Fruit fly (Drosophila melanogaster) whole organism, wandering third instar larva: ENCODE data around the gene CG14561.

Experiments
- Abd-B ChIP-seq: fragments of >200 bp; optimal IDR thresholded peaks from 2 replicates; lab custom pipeline; 2017; ENCODE audit warnings: missing biosample characterization, missing genetic modification characterization
- CG9705 ChIP-seq: fragments of 200-800 bp; sonication (Bioruptor generic); optimal IDR thresholded peaks from 2 replicates; lab custom pipeline; 2018; ENCODE audit warnings: missing biosample characterization, mild to moderate bottlenecking, missing genetic modification characterization
- Dfd ChIP-seq: fragments of >200 bp; optimal IDR thresholded peaks from 2 replicates; lab custom pipeline; 2017; ENCODE audit warnings: missing biosample characterization, missing genetic modification characterization
- Dif ChIP-seq: fragments of 200-275, 200-300 bp; sonication (Bioruptor generic); optimal IDR thresholded peaks from 2 replicates; lab custom pipeline; 2018; ENCODE audit warnings: missing biosample characterization, missing genetic modification characterization; ENCODE audit not compliant: partially characterized antibody
- HLH106 ChIP-seq: fragments of 200-800 bp; optimal IDR thresholded peaks from 3 replicates; lab custom pipeline; 2019; ENCODE audit warnings: missing biosample characterization, mild to moderate bottlenecking, missing genetic modification characterization, moderate library complexity
- Hnf4 ChIP-seq: fragments of 200-800 bp; sonication (Bioruptor generic); optimal IDR thresholded peaks from 2 replicates; lab custom pipeline; 2016; ENCODE audit warnings: missing biosample characterization, mild to moderate bottlenecking, missing genetic modification characterization
- Hr78 ChIP-seq: fragments of >200 bp; optimal IDR thresholded peaks from 2 replicates; lab custom pipeline; 2017; ENCODE audit warnings: missing biosample characterization, missing genetic modification characterization
- Hr83 ChIP-seq: fragments of 200-300 bp; sonication (Bioruptor generic); optimal IDR thresholded peaks from 2 replicates; lab custom pipeline; 2016; ENCODE audit warnings: missing biosample characterization, mild to moderate bottlenecking, missing genetic modification characterization, moderate library complexity; ENCODE audit not compliant: poor library complexity, severe bottlenecking
- Jra ChIP-seq: sonication (Bioruptor generic); optimal IDR thresholded peaks from 2 replicates; lab custom pipeline; 2016; ENCODE audit warnings: missing biosample characterization, missing genetic modification characterization
- Mio ChIP-seq: sonication (Bioruptor generic); optimal IDR thresholded peaks from 2 replicates; lab custom pipeline; 2016; ENCODE audit warnings: missing biosample characterization, missing genetic modification characterization
- Myc ChIP-seq: fragments of >200 bp; optimal IDR thresholded peaks from 2 replicates; lab custom pipeline; 2017
- N ChIP-seq: fragments of >200 bp; optimal IDR thresholded peaks from 2 replicates; lab custom pipeline; 2018; ENCODE audit warnings: missing biosample characterization, missing external identifiers, missing genetic modification characterization
- Rel ChIP-seq, 2 experiments: fragments of 200-800 bp; sonication (Bioruptor generic) in 1 of 2; optimal IDR thresholded peaks; 2 replicates in 1 of 2; 3 replicates in 1 of 2; lab custom pipeline; 2016 to 2019; ENCODE audit warnings: mild to moderate bottlenecking in 2 of 2, missing biosample characterization in 2 of 2, missing genetic modification characterization in 2 of 2, moderate library complexity in 1 of 2
- Sp1 ChIP-seq: fragments of 200-800 bp; sonication (Bioruptor generic); optimal IDR thresholded peaks from 3 replicates; lab custom pipeline; 2019; ENCODE audit warnings: missing biosample characterization, mild to moderate bottlenecking, missing genetic modification characterization, moderate library complexity
- Vsx2 ChIP-seq: fragments of 200-300, 225-300 bp; sonication (Bioruptor generic); optimal IDR thresholded peaks from 2 replicates; lab custom pipeline; 2018; ENCODE audit warnings: missing biosample characterization, missing genetic modification characterization; ENCODE audit not compliant: partially characterized antibody
- br ChIP-seq: fragments of 200-800 bp; sonication (Bioruptor generic); optimal IDR thresholded peaks from 2 replicates; lab custom pipeline; 2016; ENCODE audit warnings: missing biosample characterization, missing genetic modification characterization
- brk ChIP-seq: fragments of 200-800 bp; sonication (Bioruptor generic); optimal IDR thresholded peaks from 2 replicates; lab custom pipeline; 2016; ENCODE audit warnings: missing biosample characterization, mild to moderate bottlenecking, missing genetic modification characterization
- dl ChIP-seq, 2 experiments: fragments of 175-275, 200-275 bp in 1 of 2; fragments of 200-275 bp in 1 of 2; sonication (Bioruptor generic); optimal IDR thresholded peaks; lab custom pipeline; 2018; ENCODE audit warnings: mild to moderate bottlenecking in 2 of 2, missing biosample characterization in 2 of 2, missing genetic modification characterization in 2 of 2, moderate library complexity in 2 of 2; ENCODE audit not compliant: partially characterized antibody in 2 of 2, insufficient read depth in 1 of 2
- dmrt93B ChIP-seq: fragments of 200-800 bp; sonication (Bioruptor generic); optimal IDR thresholded peaks from 2 replicates; lab custom pipeline; 2018; ENCODE audit warnings: missing biosample characterization, mild to moderate bottlenecking, missing genetic modification characterization
- ey ChIP-seq: fragments of 200-800 bp; sonication (Bioruptor generic); optimal IDR thresholded peaks from 2 replicates; lab custom pipeline; 2016; ENCODE audit warnings: missing biosample characterization, missing genetic modification characterization
- foxo ChIP-seq, 2 experiments: fragments of 200-800 bp; sonication (Bioruptor generic); optimal IDR thresholded peaks; 2 replicates in 1 of 2; 3 replicates in 1 of 2; lab custom pipeline; 2016 to 2017; ENCODE audit warnings: missing biosample characterization in 2 of 2, missing genetic modification characterization in 2 of 2
- jim ChIP-seq: fragments of 175-275, 200-325 bp; sonication (Bioruptor generic); optimal IDR thresholded peaks from 2 replicates; lab custom pipeline; 2016; ENCODE audit warnings: missing biosample characterization, mild to moderate bottlenecking, missing genetic modification characterization
- lola ChIP-seq: fragments of >200 bp; optimal IDR thresholded peaks from 2 replicates; lab custom pipeline; 2017; ENCODE audit warnings: missing biosample characterization, missing genetic modification characterization
- pan ChIP-seq: fragments of >200 bp; optimal IDR thresholded peaks from 2 replicates; lab custom pipeline; 2017
- psq ChIP-seq: fragments of 200-800 bp; sonication (Bioruptor generic); optimal IDR thresholded peaks from 3 replicates; lab custom pipeline; 2017; ENCODE audit warnings: missing biosample characterization, mild to moderate bottlenecking, missing genetic modification characterization, moderate library complexity
- rgr ChIP-seq: fragments of 200-800 bp; sonication (Bioruptor generic); optimal IDR thresholded peaks from 3 replicates; lab custom pipeline; 2016; ENCODE audit warnings: missing biosample characterization, mild to moderate bottlenecking, missing genetic modification characterization
- sage ChIP-seq: fragments of 200-800 bp; sonication (Bioruptor generic); optimal IDR thresholded peaks from 2 replicates; lab custom pipeline; 2016; ENCODE audit warnings: missing biosample characterization, mild to moderate bottlenecking, missing genetic modification characterization
- sv ChIP-seq: fragments of 200-800 bp; sonication (Bioruptor generic); optimal IDR thresholded peaks from 3 replicates; lab custom pipeline; 2016; ENCODE audit warnings: missing biosample characterization, missing genetic modification characterization
- tai ChIP-seq: sonication (Bioruptor generic); optimal IDR thresholded peaks from 2 replicates; lab custom pipeline; 2016; ENCODE audit warnings: missing biosample characterization, missing genetic modification characterization
- usp ChIP-seq: fragments of >200 bp; optimal IDR thresholded peaks from 2 replicates; lab custom pipeline; 2017; ENCODE audit warnings: missing biosample characterization, missing genetic modification characterization

Gene CG14561

dm6 chr3L:22080022-22080421, 14.3 kb downstream of the CG14561 start, which contains the start of gene Sfp79B:
Gene Sfp79B, plus strand, starts transcription at chr3L:22080322.
- TF ChIP-seq ey (GFP tag; lab: Kevin White, UChicago), result no peak
- TF ChIP-seq, all 38 proteins: peak for 0

- no peak for TF ChIP-seq Vsx2 (GFP tag; lab: Kevin White, UChicago)
- TF ChIP-seq, all 38 proteins: peak for 0
Observed at dm6 chr3L:22082420-22082819, 16.7 kb downstream of the CG14561 start, which contains the start of gene msopa. Gene msopa, plus strand, starts transcription at chr3L:22082720.

- TF ChIP-seq Hr83 (GFP tag; lab: Kevin White, UChicago), result no peak
- TF ChIP-seq Sp1 (GFP tag; lab: Kevin White, UChicago), result no peak
- no peak for TF ChIP-seq Dfd (GFP tag; lab: Kevin White, UChicago)
- no peak for TF ChIP-seq rgr (GFP tag; lab: Kevin White, UChicago)
- TF ChIP-seq Myc (lab: Kevin White, UChicago), result no peak
- TF ChIP-seq CG9705 (GFP tag; lab: Kevin White, UChicago), result no peak
- no peak for TF ChIP-seq br
- no peak for TF ChIP-seq jim (GFP tag; lab: Kevin White, UChicago)
- TF ChIP-seq N, result no peak
- TF ChIP-seq lola, result no peak
- TF ChIP-seq tai (GFP tag; lab: Kevin White, UChicago), result no peak
- no peak for TF ChIP-seq Dif
- TF ChIP-seq psq (GFP tag; lab: Kevin White, UChicago), result no peak
- no peak for TF ChIP-seq brk (GFP tag; lab: Kevin White, UChicago)
- no peak for TF ChIP-seq dl (GFP tag; optimal IDR thresholded peaks at IDR 0.05; lab: Kevin White, UChicago; ENCODE audit: insufficient read depth in 1 of 2, partially characterized antibody in 2 of 2)
- TF ChIP-seq Hnf4 (GFP tag; lab: Kevin White, UChicago), result no peak
- no peak for TF ChIP-seq pan (lab: Kevin White, UChicago)
- TF ChIP-seq dmrt93B (GFP tag; lab: Kevin White, UChicago), result no peak
- TF ChIP-seq HLH106 (tag; lab: Kevin White, UChicago), result no peak
- no peak for TF ChIP-seq sv (GFP tag; lab: Kevin White, UChicago)
Observed at dm6 chr3L:22083131-22083648, 17.5 kb downstream of the CG14561 start.

dm6 chr3L:22091339-22091738, 25.6 kb downstream of the CG14561 start:
- no peak for TF ChIP-seq N

- TF ChIP-seq lola (no peak), pan (lab: Kevin White, UChicago) (no peak), Hr78 (no peak), Hr83 (GFP tag; lab: Kevin White, UChicago) (no peak), Rel (GFP tag; optimal IDR thresholded peaks at IDR 0.05; lab: Kevin White, UChicago) (no peak), Rel (tag; optimal IDR thresholded peaks at IDR 0.05; lab: Kevin White, UChicago) (no peak), usp (GFP tag; lab: Kevin White, UChicago) (no peak), Mio (GFP tag; lab: Kevin White, UChicago) (no peak), Dfd (GFP tag; lab: Kevin White, UChicago) (no peak), foxo (GFP tag; optimal IDR thresholded peaks at IDR 0.05; lab: Kevin White, UChicago) (no peak), tai (GFP tag; lab: Kevin White, UChicago) (no peak), br (no peak), jim (GFP tag; lab: Kevin White, UChicago) (no peak), HLH106 (tag; lab: Kevin White, UChicago) (no peak), sage (GFP tag; lab: Kevin White, UChicago) (no peak), CG9705 (GFP tag; lab: Kevin White, UChicago) (no peak), brk (GFP tag; lab: Kevin White, UChicago) (no peak)
Observed at dm6 chr3L:22094308-22094866, 28.7 kb downstream of the CG14561 start.

- no peak for TF ChIP-seq Myc (lab: Kevin White, UChicago)
- TF ChIP-seq rgr (GFP tag; lab: Kevin White, UChicago), result no peak
- TF ChIP-seq ey (GFP tag; lab: Kevin White, UChicago), result no peak
- no peak for TF ChIP-seq Abd-B (GFP tag; lab: Kevin White, UChicago)
- TF ChIP-seq Jra, result no peak
Observed at dm6 chr3L:22106704-22107103, 41.0 kb downstream of the CG14561 start.
